Worm (Caenorhabditis elegans): ENCODE measurements around the gene C52B9.10.

ce11 chrX:4254782-4255181 lies 18.9 kb upstream of the C52B9.10 start, which contains the start of gene taf-11.1:
- TF ChIP-seq tab-1 (GFP tag; IDR thresholded peaks at IDR 0.05), result no peak
- TF ChIP-seq ref-1 (GFP tag; conservative IDR thresholded peaks at IDR 0.05), result no peak
- no peak for TF ChIP-seq klf-2 (GFP tag; conservative IDR thresholded peaks at IDR 0.05)
- no peak for TF ChIP-seq med-1 (GFP tag; optimal IDR thresholded peaks at IDR 0.05; ENCODE audit: insufficient read depth)
- no peak for TF ChIP-seq ztf-29 (GFP tag; IDR thresholded peaks at IDR 0.05)
- no peak for TF ChIP-seq flt-1 (GFP tag; IDR thresholded peaks at IDR 0.05)
